Fruit fly (Drosophila melanogaster): Measurements from ENCODE around the gene Swt1.
A peak's percentile ranks its signal among the peaks of the same experiment; 100 is the strongest.

Swt1 gene

DNA sequence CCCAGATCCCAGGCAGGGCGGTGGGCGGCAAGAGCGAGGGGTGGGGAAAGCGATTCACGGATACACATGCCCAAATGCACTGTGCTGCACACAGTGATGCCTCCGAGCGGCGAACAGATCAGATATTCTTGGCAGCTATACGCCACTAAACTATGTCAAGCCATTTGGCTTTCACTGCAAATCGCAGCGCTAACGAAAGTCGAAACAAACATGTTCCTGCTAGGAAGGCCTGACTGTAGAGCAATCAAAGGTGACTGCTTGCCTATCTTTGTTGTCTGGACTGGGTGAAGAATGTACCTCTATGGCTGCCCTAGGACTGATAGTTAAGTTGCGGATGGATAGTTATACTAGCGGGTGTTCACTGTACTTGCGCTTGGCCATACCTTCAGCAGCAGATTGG is 45.8 kb upstream of the Swt1 start (continued):
- TF ChIP-seq Trl (optimal IDR thresholded peaks at IDR 0.05) (no peak), Trl (GFP tag; optimal IDR thresholded peaks at IDR 0.05) (no peak), Drgx (GFP tag; IDR thresholded peaks at IDR 0.05) (peak; percentile 64), her (GFP tag; optimal IDR thresholded peaks at IDR 0.05) (no peak), CG2129 (GFP tag; IDR thresholded peaks at IDR 0.05; ENCODE audit: partially characterized antibody) (no peak), jumu (GFP tag; optimal IDR thresholded peaks at IDR 0.05) (no peak), grau (tag; optimal IDR thresholded peaks at IDR 0.05) (peak; percentile 74), CG1603 (tag; optimal IDR thresholded peaks at IDR 0.05) (peak; percentile 39), Dip3 (GFP tag; optimal IDR thresholded peaks at IDR 0.05) (no peak), CG17359 (tag; optimal IDR thresholded peaks at IDR 0.05) (peak; percentile 24), CG10321 (GFP tag; IDR thresholded peaks at IDR 0.05) (no peak), HLH4C (GFP tag; IDR thresholded peaks at IDR 0.05; ENCODE audit: partially characterized antibody) (no peak), dm (GFP tag; optimal IDR thresholded peaks at IDR 0.05) (no peak), gfzf (GFP tag; optimal IDR thresholded peaks at IDR 0.05) (no peak), pfk (GFP tag; optimal IDR thresholded peaks at IDR 0.05) (no peak), CG33557 (GFP tag; optimal IDR thresholded peaks at IDR 0.05) (no peak), CG7987 (GFP tag; optimal IDR thresholded peaks at IDR 0.05) (no peak), HHEX (GFP tag; optimal IDR thresholded peaks at IDR 0.05) (no peak), CG7357 (GFP tag; IDR thresholded peaks at IDR 0.05) (0 out of 3 replicates have a peak, but pooled peaks have one; percentile 19), CG10462 (GFP tag; optimal IDR thresholded peaks at IDR 0.05) (no peak), CG1024 (GFP tag; IDR thresholded peaks at IDR 0.05) (no peak), CG32767 (GFP tag; IDR thresholded peaks at IDR 0.05) (0 out of 2 replicates have a peak, but pooled peaks have one; percentile 21), CG3281 (GFP tag; optimal IDR thresholded peaks at IDR 0.05) (no peak)

DNA sequence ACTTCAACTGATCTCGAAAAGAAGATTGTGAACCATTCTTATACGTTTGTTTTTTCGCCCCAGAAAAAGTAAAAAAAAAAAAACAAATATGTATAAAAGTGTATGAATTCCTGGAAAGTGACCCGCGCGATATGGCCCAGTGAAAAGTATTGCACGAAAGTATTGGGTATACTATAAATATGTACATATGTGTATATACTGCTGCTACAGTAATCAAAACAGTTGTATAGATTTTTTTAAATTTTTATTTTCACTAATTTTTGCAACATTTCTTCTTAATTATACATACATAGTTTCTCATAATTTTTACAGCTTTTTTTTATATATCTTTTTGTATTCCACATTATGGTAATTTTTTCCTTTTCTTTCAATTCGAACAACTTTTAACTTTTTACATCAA is 39.9 kb upstream of the Swt1 start, which contains the start of gene CG43133:
Gene CG43133 (minus strand): TSS at position 11 of the 400 bp plus-strand sequence.
- TF ChIP-seq CG18262 (tag; optimal IDR thresholded peaks at IDR 0.05) = no peak
- no peak for TF ChIP-seq tup (GFP tag; optimal IDR thresholded peaks at IDR 0.05)
- no peak for TF ChIP-seq PHDP (tag; optimal IDR thresholded peaks at IDR 0.05)
- TF ChIP-seq Asciz (GFP tag; optimal IDR thresholded peaks at IDR 0.05) = no peak
- no peak for TF ChIP-seq CG14014 (GFP tag; IDR thresholded peaks at IDR 0.05)
- no peak for TF ChIP-seq bowl (GFP tag; IDR thresholded peaks at IDR 0.05)
- no peak for TF ChIP-seq Atf6 (GFP tag; IDR thresholded peaks at IDR 0.05)
- TF ChIP-seq CG10654 (GFP tag; optimal IDR thresholded peaks at IDR 0.05) = no peak
- no peak for TF ChIP-seq chm (GFP tag; IDR thresholded peaks at IDR 0.05)
- no peak for TF ChIP-seq CG30020 (tag; optimal IDR thresholded peaks at IDR 0.05)
- TF ChIP-seq ftz-f1 (GFP tag; optimal IDR thresholded peaks at IDR 0.05) = no peak
- TF ChIP-seq CG7372 (GFP tag; IDR thresholded peaks at IDR 0.05) = no peak
- no peak for TF ChIP-seq Gsc (GFP tag; IDR thresholded peaks at IDR 0.05)
- no peak for TF ChIP-seq ci (GFP tag; IDR thresholded peaks at IDR 0.05)

DNA sequence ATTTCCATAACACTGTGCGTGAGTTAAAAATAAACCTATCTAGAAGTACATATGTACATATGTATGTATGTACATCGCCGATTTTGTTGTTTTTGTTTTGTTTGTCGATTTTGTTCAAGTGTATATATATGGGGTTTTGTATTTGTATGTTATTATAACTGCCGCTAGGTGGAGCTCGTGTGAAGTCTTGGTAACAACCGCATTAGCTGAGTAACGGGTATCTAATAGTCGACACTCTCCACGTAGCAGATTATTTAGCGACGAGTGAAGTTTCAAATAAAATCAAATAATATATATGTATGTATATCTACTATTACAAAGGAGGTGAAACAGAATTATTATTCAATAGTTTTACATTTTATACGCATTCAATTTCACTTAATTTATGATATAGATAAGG is 39.0 kb upstream of the Swt1 start:
- no peak for TF ChIP-seq CG3407 (GFP tag; optimal IDR thresholded peaks at IDR 0.05)
- TF ChIP-seq p53 (GFP tag; optimal IDR thresholded peaks at IDR 0.05) = no peak
- no peak for TF ChIP-seq Doc2 (GFP tag; IDR thresholded peaks at IDR 0.05)
- no peak for TF ChIP-seq CG6765 (GFP tag; optimal IDR thresholded peaks at IDR 0.05)
- TF ChIP-seq CTCF (GFP tag; optimal IDR thresholded peaks at IDR 0.05) = peak; percentile 87
- TF ChIP-seq CG7745 (tag; optimal IDR thresholded peaks at IDR 0.05) = no peak
- TF ChIP-seq zf30C (GFP tag; optimal IDR thresholded peaks at IDR 0.05) = peak; percentile 7
- peak; percentile 62; the same call in 1 of the 2 replicates for TF ChIP-seq ato (GFP tag; IDR thresholded peaks at IDR 0.05; ENCODE audit: partially characterized antibody)
- no peak for TF ChIP-seq CG6254 (GFP tag; optimal IDR thresholded peaks at IDR 0.05)
- TF ChIP-seq CG10209 (GFP tag; optimal IDR thresholded peaks at IDR 0.05) = no peak
- peak; percentile 54; the same call in 1 of the 3 replicates for TF ChIP-seq CG14860 (GFP tag; IDR thresholded peaks at IDR 0.05; ENCODE audit: partially characterized antibody)
- 0 out of 2 replicates have a peak, but pooled peaks have one; percentile 27 for TF ChIP-seq nerfin-2 (GFP tag; IDR thresholded peaks at IDR 0.05; ENCODE audit: partially characterized antibody)
- no peak for TF ChIP-seq Ets65A (GFP tag)
- 0 out of 3 replicates have a peak, but pooled peaks have one; percentile 48 for TF ChIP-seq hb (GFP tag; IDR thresholded peaks at IDR 0.05; ENCODE audit: partially characterized antibody)
- no peak for TF ChIP-seq CG4730 (GFP tag; IDR thresholded peaks at IDR 0.05)

All from whole organism, embryonic.